Worm (Caenorhabditis elegans): ENCODE data around the gene Y41G9A.5.

DNA sequence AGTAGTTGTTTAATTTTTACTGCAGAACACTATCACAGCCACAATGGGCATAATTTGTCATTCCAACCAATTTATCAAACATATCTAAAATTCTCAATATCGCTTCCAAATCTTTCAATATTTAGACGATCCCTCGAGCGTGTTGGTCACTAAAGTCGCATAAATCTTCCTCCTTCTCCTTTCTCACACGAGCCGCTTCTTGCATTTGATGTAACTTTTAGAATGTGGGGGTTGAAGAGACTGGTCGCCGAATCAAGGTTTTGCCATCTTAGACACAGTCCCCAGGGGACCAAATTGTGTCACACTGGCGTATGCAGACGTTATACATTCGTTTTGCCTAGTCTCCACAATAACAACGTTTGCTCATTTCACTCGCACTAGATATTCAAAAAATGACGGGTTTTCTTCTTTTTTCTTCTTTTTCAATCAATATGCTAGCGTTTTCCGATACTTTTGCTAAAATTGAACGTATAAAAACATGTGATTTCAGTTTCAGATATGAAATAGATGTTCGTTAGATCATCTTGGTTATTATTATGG, 11.0 kb downstream of the Y41G9A.5 start, which contains the start of gene gbb-1:
- TF ChIP-seq sea-1 (GFP tag; conservative IDR thresholded peaks at IDR 0.05) (no peak), ama-1 (optimal IDR thresholded peaks at IDR 0.05) (no peak), tbx-37 (GFP tag; conservative IDR thresholded peaks at IDR 0.05) (no peak), F13C5.2 (tag; optimal IDR thresholded peaks at IDR 0.05) (no peak), scrt-1 (GFP tag; IDR thresholded peaks at IDR 0.05) (no peak), aly-1 (tag; optimal IDR thresholded peaks at IDR 0.05) (no peak), pes-1 (GFP tag; IDR thresholded peaks at IDR 0.05) (no peak), ets-7 (tag; optimal IDR thresholded peaks at IDR 0.05) (no peak)
